Worm (Caenorhabditis elegans): ENCODE data around the gene Y51A2B.9.

DNA sequence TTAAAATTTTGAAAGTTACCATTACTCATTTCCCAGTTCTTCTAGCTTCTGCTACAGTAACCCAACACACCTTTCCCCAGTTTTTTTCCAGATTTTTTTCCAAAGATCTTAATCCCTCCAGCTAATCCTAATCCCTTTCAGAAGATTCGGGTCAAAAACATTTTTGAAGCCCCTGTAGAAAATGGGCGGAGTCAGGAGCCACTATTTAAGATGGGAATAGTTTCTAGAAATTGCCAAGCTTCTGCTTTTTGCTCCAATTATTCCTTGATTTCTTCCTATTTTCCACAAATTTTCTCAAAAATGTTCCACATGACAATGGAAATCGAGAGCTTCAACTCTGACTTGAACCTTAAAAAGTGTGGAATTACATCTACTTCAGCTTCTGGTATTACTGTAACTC, 31.0 kb downstream of the Y51A2B.9 start, which contains the start of gene C08E8.9:
- TF ChIP-seq nhr-25 (tag; optimal IDR thresholded peaks at IDR 0.05) (no peak), nhr-11 (tag; optimal IDR thresholded peaks at IDR 0.05) (no peak)
